Worm (Caenorhabditis elegans) whole organism, late embryonic: ENCODE measurements around the gene srh-234.

Experiments
- Y22D7AL.16 ChIP-seq: sonication (generic microtip); optimal IDR thresholded peaks from 2 replicates; lab custom pipeline; 2016; ENCODE audit warnings: missing genetic modification characterization, missing compliant biosample characterization
- ama-1 ChIP-seq: fragments of 150-350 bp; optimal IDR thresholded peaks from 2 replicates; lab custom pipeline; 2014
- ceh-18 ChIP-seq: sonication (generic microtip); optimal IDR thresholded peaks from 2 replicates; lab custom pipeline; 2016; ENCODE audit warnings: missing genetic modification characterization, missing compliant biosample characterization
- ceh-6 ChIP-seq: fragments of 200-800 bp; sonication (Bioruptor generic); optimal IDR thresholded peaks from 2 replicates; lab custom pipeline; 2018; ENCODE audit warnings: mild to moderate bottlenecking, missing genetic modification characterization, missing compliant biosample characterization
- mec-3 ChIP-seq: sonication (generic microtip); optimal IDR thresholded peaks from 2 replicates; lab custom pipeline; 2016; ENCODE audit warnings: borderline replicate concordance, missing genetic modification characterization, missing compliant biosample characterization
- nfya-1 ChIP-seq: sonication (generic microtip); optimal IDR thresholded peaks from 2 replicates; lab custom pipeline; 2017; ENCODE audit warnings: missing genetic modification characterization, mild to moderate bottlenecking, missing compliant biosample characterization, antibody characterized with exemption, moderate library complexity
- pqm-1 ChIP-seq: sonication (generic microtip); optimal IDR thresholded peaks from 2 replicates; lab custom pipeline; 2016; ENCODE audit warnings: missing genetic modification characterization, missing compliant biosample characterization
- sox-2 ChIP-seq: fragments of 200-800 bp; sonication (Bioruptor generic); IDR thresholded peaks from 2 replicates; pipeline ENCODE4 v1.3.6; 2022; ENCODE audit warnings: missing genetic modification reagents, missing genetic modification characterization, missing compliant biosample characterization
- tbx-2 ChIP-seq: sonication (generic microtip); optimal IDR thresholded peaks from 2 replicates; lab custom pipeline; 2016; ENCODE audit warnings: missing genetic modification characterization, missing compliant biosample characterization

DNA sequence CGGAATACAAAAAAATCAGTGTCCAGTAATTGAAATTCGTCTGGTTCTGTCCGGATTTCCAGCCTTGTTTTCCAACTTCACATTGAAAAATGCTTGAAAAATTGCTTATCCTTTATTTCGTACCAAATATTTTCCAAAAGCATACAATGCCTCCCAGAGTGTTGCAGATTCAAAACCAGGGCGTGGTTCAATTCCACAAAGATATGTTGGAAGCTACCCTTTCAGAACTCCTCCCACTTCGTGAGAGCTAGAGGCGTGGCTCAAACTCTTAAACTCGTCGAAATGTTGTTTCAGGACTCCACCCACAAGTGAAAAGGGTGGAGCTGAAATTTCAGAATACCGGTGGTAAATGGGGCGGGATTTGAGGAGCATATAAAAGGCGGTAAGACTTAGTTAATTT, 24.2 kb upstream of the srh-234 start, which contains the start of gene C12D5.3:
- no peak for TF ChIP-seq ceh-6 (GFP tag; lab: Kevin White, UChicago)
- no peak for TF ChIP-seq ama-1 (lab: Kevin White, UChicago)
- no peak for TF ChIP-seq pqm-1
- no peak for TF ChIP-seq tbx-2 (tag; lab: Kevin White, UChicago)
- TF ChIP-seq nfya-1: no peak
- TF ChIP-seq sox-2 (GFP tag; lab: Robert Waterston, UW): no peak
- no peak for TF ChIP-seq mec-3 (tag; lab: Kevin White, UChicago)
- no peak for TF ChIP-seq ceh-18 (tag; lab: Kevin White, UChicago)
- TF ChIP-seq Y22D7AL.16: no peak
